Fruit fly (Drosophila melanogaster) whole organism, embryonic: ENCODE data around the gene CG13086.
A peak's percentile ranks its signal among the peaks of the same experiment; 100 is the strongest.

Source experiments
- Aef1 ChIP-seq: fragments of 200-800 bp; sonication (Bioruptor generic); IDR thresholded peaks from 3 replicates; pipeline ENCODE4 v1.3.6; 2022; ENCODE audit warnings: missing biosample characterization, missing genetic modification characterization
- Asciz ChIP-seq: fragments of 200-800 bp; sonication (Bioruptor generic); optimal IDR thresholded peaks from 2 replicates; lab custom pipeline; 2017; ENCODE audit warnings: missing biosample characterization, mild to moderate bottlenecking, missing genetic modification characterization, missing genetic modification reagents
- CG10321 ChIP-seq: fragments of 200-800 bp; sonication (Bioruptor generic); IDR thresholded peaks from 2 replicates; pipeline ENCODE4 v1.3.6; 2022; ENCODE audit warnings: missing biosample characterization, missing genetic modification characterization
- CG10979 ChIP-seq: fragments of 200-800 bp; sonication (Bioruptor generic); optimal IDR thresholded peaks from 2 replicates; lab custom pipeline; 2018; ENCODE audit warnings: missing biosample characterization, mild to moderate bottlenecking, missing genetic modification characterization, moderate library complexity
- CG11560 ChIP-seq: fragments of 200-800 bp; sonication (Bioruptor generic); IDR thresholded peaks from 3 replicates; pipeline ENCODE4 v1.3.6; 2022; ENCODE audit warnings: missing biosample characterization, missing genetic modification characterization
- CG12236 ChIP-seq: fragments of 200-800 bp; sonication (Bioruptor generic); optimal IDR thresholded peaks from 2 replicates; lab custom pipeline; 2016; ENCODE audit warnings: missing biosample characterization, missing genetic modification characterization
- CG14965 ChIP-seq: fragments of 200-800 bp; sonication (Bioruptor generic); optimal IDR thresholded peaks from 2 replicates; lab custom pipeline; 2016; ENCODE audit warnings: missing biosample characterization, missing genetic modification characterization, borderline replicate concordance
- CG1603 ChIP-seq: fragments of 200-800 bp; sonication (Bioruptor generic); optimal IDR thresholded peaks from 2 replicates; lab custom pipeline; 2019; ENCODE audit warnings: missing biosample characterization, mild to moderate bottlenecking, missing genetic modification characterization, moderate library complexity
- CG18262 ChIP-seq: fragments of 200-800 bp; optimal IDR thresholded peaks from 3 replicates; lab custom pipeline; 2019; ENCODE audit warnings: missing biosample characterization, mild to moderate bottlenecking, missing genetic modification characterization, moderate library complexity
- CG1832 ChIP-seq: fragments of 200-800 bp; sonication (Bioruptor generic); optimal IDR thresholded peaks from 2 replicates; lab custom pipeline; 2017; ENCODE audit warnings: missing biosample characterization, mild to moderate bottlenecking, missing genetic modification characterization, inconsistent platforms
- CG2116 ChIP-seq: fragments of 200-800 bp; sonication (Bioruptor generic); optimal IDR thresholded peaks from 3 replicates; lab custom pipeline; 2018; ENCODE audit warnings: missing biosample characterization, mild to moderate bottlenecking, missing genetic modification characterization
- CG2712 ChIP-seq: fragments of 200-800 bp; optimal IDR thresholded peaks from 3 replicates; lab custom pipeline; 2019; ENCODE audit warnings: missing biosample characterization, mild to moderate bottlenecking, missing genetic modification characterization, moderate library complexity
- CG2889 ChIP-seq: fragments of 200-800 bp; sonication (Bioruptor generic); IDR thresholded peaks from 3 replicates; pipeline ENCODE4 v1.3.6; 2022; ENCODE audit warnings: missing biosample characterization, missing genetic modification characterization
- CG30431 ChIP-seq: fragments of 200-800 bp; sonication (Bioruptor generic); optimal IDR thresholded peaks from 2 replicates; lab custom pipeline; 2017; ENCODE audit warnings: missing biosample characterization, missing genetic modification characterization
- CG3065 ChIP-seq: fragments of 200-800 bp; sonication (Bioruptor generic); optimal IDR thresholded peaks from 2 replicates; lab custom pipeline; 2016; ENCODE audit warnings: missing biosample characterization, missing genetic modification characterization
- CG4707 ChIP-seq: fragments of 200-800 bp; sonication (Bioruptor generic); optimal IDR thresholded peaks from 2 replicates; lab custom pipeline; 2018; ENCODE audit warnings: missing biosample characterization, mild to moderate bottlenecking, missing genetic modification characterization, moderate library complexity
- CG6272 ChIP-seq: fragments of 200-800 bp; sonication (Bioruptor generic); IDR thresholded peaks from 2 replicates; pipeline ENCODE4 v1.3.6; 2022; ENCODE audit warnings: missing biosample characterization, missing genetic modification characterization
- CG6791 ChIP-seq: fragments of 200-800 bp; sonication (Bioruptor generic); IDR thresholded peaks from 3 replicates; pipeline ENCODE4 v1.3.6; 2022; ENCODE audit warnings: missing biosample characterization, missing genetic modification characterization; ENCODE audit not compliant: partially characterized antibody
- CG7987 ChIP-seq: fragments of 200-800 bp; sonication (Bioruptor generic); optimal IDR thresholded peaks from 2 replicates; lab custom pipeline; 2018; ENCODE audit warnings: missing biosample characterization, mild to moderate bottlenecking, missing genetic modification characterization, moderate library complexity
- CG8765 ChIP-seq: fragments of 200-800 bp; sonication (Bioruptor generic); IDR thresholded peaks from 2 replicates; pipeline ENCODE4 v1.3.6; 2022; ENCODE audit warnings: missing biosample characterization, missing genetic modification characterization
- CoRest ChIP-seq: fragments of 200-800 bp; sonication (Bioruptor generic); optimal IDR thresholded peaks from 3 replicates; lab custom pipeline; 2018; ENCODE audit warnings: missing biosample characterization, mild to moderate bottlenecking, missing genetic modification characterization, moderate library complexity
- Dp ChIP-seq: fragments of 200-800 bp; sonication (Bioruptor generic); optimal IDR thresholded peaks from 2 replicates; lab custom pipeline; 2018; ENCODE audit warnings: missing biosample characterization, mild to moderate bottlenecking, missing genetic modification characterization, moderate library complexity
- Dref ChIP-seq: fragments of 200-800 bp; sonication (Bioruptor generic); IDR thresholded peaks from 2 replicates; pipeline ENCODE4 v1.3.6; 2022; ENCODE audit warnings: missing biosample characterization, missing genetic modification characterization
- Drgx ChIP-seq: fragments of 200-800 bp; sonication (Bioruptor generic); IDR thresholded peaks from 2 replicates; pipeline ENCODE4 v1.3.6; 2022; ENCODE audit warnings: missing biosample characterization, missing genetic modification characterization
- Fer1 ChIP-seq: fragments of 200-800 bp; sonication (Bioruptor generic); optimal IDR thresholded peaks from 2 replicates; lab custom pipeline; 2017; ENCODE audit warnings: missing biosample characterization, mild to moderate bottlenecking, missing genetic modification characterization
- HHEX ChIP-seq: fragments of 200-800 bp; sonication (Bioruptor generic); optimal IDR thresholded peaks from 3 replicates; lab custom pipeline; 2017; ENCODE audit warnings: missing biosample characterization, mild to moderate bottlenecking, missing genetic modification characterization, missing genetic modification reagents
- Six4 ChIP-seq: fragments of 200-800 bp; sonication (Bioruptor generic); optimal IDR thresholded peaks from 2 replicates; lab custom pipeline; 2016; ENCODE audit warnings: missing biosample characterization, missing genetic modification characterization
- Spps ChIP-seq: fragments of 200-800 bp; sonication (Bioruptor generic); optimal IDR thresholded peaks from 2 replicates; lab custom pipeline; 2018; ENCODE audit warnings: missing biosample characterization, mild to moderate bottlenecking, missing genetic modification characterization
- Ssrp ChIP-seq: fragments of 200-800 bp; sonication (Bioruptor generic); optimal IDR thresholded peaks from 2 replicates; lab custom pipeline; 2018; ENCODE audit warnings: missing biosample characterization, mild to moderate bottlenecking, missing genetic modification characterization, moderate library complexity
- Taf1 ChIP-seq: fragments of 200-800 bp; sonication (Bioruptor generic); IDR thresholded peaks from 2 replicates; pipeline ENCODE4 v1.3.6; 2022; ENCODE audit warnings: missing biosample characterization, missing genetic modification characterization
- ash1 ChIP-seq: fragments of 200-800 bp; sonication (Bioruptor generic); optimal IDR thresholded peaks from 2 replicates; lab custom pipeline; 2018; ENCODE audit warnings: missing biosample characterization, mild to moderate bottlenecking, missing genetic modification characterization
- cas ChIP-seq: fragments of 200-800 bp; sonication (Bioruptor generic); IDR thresholded peaks from 2 replicates; pipeline ENCODE4 v1.3.6; 2022; ENCODE audit warnings: missing biosample characterization, missing genetic modification characterization
- chn ChIP-seq: fragments of 200-800 bp; sonication (Bioruptor generic); optimal IDR thresholded peaks from 2 replicates; lab custom pipeline; 2016; ENCODE audit warnings: missing biosample characterization, missing genetic modification characterization
- corto ChIP-seq: fragments of 200-800 bp; sonication (Bioruptor generic); optimal IDR thresholded peaks from 2 replicates; lab custom pipeline; 2016; ENCODE audit warnings: missing biosample characterization, mild to moderate bottlenecking, missing genetic modification characterization, moderate library complexity
- dm ChIP-seq: fragments of 200-800 bp; sonication (Bioruptor generic); optimal IDR thresholded peaks from 3 replicates; lab custom pipeline; 2016; ENCODE audit warnings: missing biosample characterization, missing genetic modification characterization
- fd64A ChIP-seq: fragments of 200-800 bp; sonication (Bioruptor generic); optimal IDR thresholded peaks from 3 replicates; lab custom pipeline; 2018; ENCODE audit warnings: missing biosample characterization, mild to moderate bottlenecking, missing genetic modification characterization
- h ChIP-seq: fragments of >200 bp; optimal IDR thresholded peaks from 2 replicates; lab custom pipeline; 2017
- jing ChIP-seq: fragments of 200-800 bp; sonication (Bioruptor generic); optimal IDR thresholded peaks from 2 replicates; lab custom pipeline; 2018; ENCODE audit warnings: missing biosample characterization, mild to moderate bottlenecking, missing genetic modification characterization
- knrl ChIP-seq: fragments of 200-800 bp; sonication (Bioruptor generic); IDR thresholded peaks from 3 replicates; pipeline ENCODE4 v1.3.6; 2022; ENCODE audit warnings: missing biosample characterization, missing genetic modification characterization; ENCODE audit not compliant: partially characterized antibody
- lmd ChIP-seq: fragments of 200-800 bp; sonication (Bioruptor generic); IDR thresholded peaks from 2 replicates; pipeline ENCODE4 v1.3.6; 2022; ENCODE audit warnings: missing biosample characterization, missing genetic modification characterization
- lov ChIP-seq, 2 experiments: fragments of 200-800 bp in 1 of 2; fragments of >200 bp in 1 of 2; sonication (Bioruptor generic) in 1 of 2; IDR thresholded peaks in 1 of 2; optimal IDR thresholded peaks in 1 of 2; 2 replicates in 1 of 2; 3 replicates in 1 of 2; pipeline versions ENCODE4 v1.3.6 to Lab custom; 2017 to 2022; ENCODE audit warnings: missing biosample characterization in 1 of 2, missing genetic modification characterization in 1 of 2
- nerfin-2 ChIP-seq: fragments of 200-800 bp; sonication (Bioruptor generic); IDR thresholded peaks from 2 replicates; pipeline ENCODE4 v1.3.6; 2022; ENCODE audit warnings: missing biosample characterization, missing genetic modification characterization; ENCODE audit not compliant: partially characterized antibody
- ranshi ChIP-seq: fragments of 200-800 bp; sonication (Bioruptor generic); IDR thresholded peaks from 2 replicates; pipeline ENCODE4 v1.3.6; 2022; ENCODE audit warnings: missing biosample characterization, missing genetic modification characterization
- row ChIP-seq: fragments of 200-800 bp; sonication (Bioruptor generic); IDR thresholded peaks from 3 replicates; pipeline ENCODE4 v1.3.6; 2022; ENCODE audit warnings: missing biosample characterization, missing genetic modification characterization
- sd ChIP-seq: fragments of 200-800 bp; sonication (Bioruptor generic); optimal IDR thresholded peaks from 3 replicates; lab custom pipeline; 2018; ENCODE audit warnings: missing biosample characterization, mild to moderate bottlenecking, missing genetic modification characterization, moderate library complexity
- sens-2 ChIP-seq: fragments of 200-800 bp; sonication (Bioruptor generic); IDR thresholded peaks from 2 replicates; pipeline ENCODE4 v1.3.6; 2022; ENCODE audit warnings: missing biosample characterization, missing genetic modification characterization
- slp2 ChIP-seq: fragments of 200-800 bp; sonication (Bioruptor generic); optimal IDR thresholded peaks from 2 replicates; lab custom pipeline; 2016; ENCODE audit warnings: missing biosample characterization, missing genetic modification characterization
- sr ChIP-seq: fragments of 200-800 bp; sonication (Bioruptor generic); IDR thresholded peaks from 3 replicates; pipeline ENCODE4 v1.3.6; 2022; ENCODE audit warnings: missing biosample characterization, missing genetic modification characterization
- ssp ChIP-seq: fragments of 200-800 bp; sonication (Bioruptor generic); IDR thresholded peaks from 2 replicates; pipeline ENCODE4 v1.3.6; 2022; ENCODE audit warnings: missing biosample characterization, missing genetic modification characterization
- tap ChIP-seq: fragments of 200-800 bp; optimal IDR thresholded peaks from 3 replicates; lab custom pipeline; 2019; ENCODE audit warnings: missing biosample characterization, mild to moderate bottlenecking, missing genetic modification characterization, moderate library complexity
- trem ChIP-seq: fragments of 200-800 bp; optimal IDR thresholded peaks from 3 replicates; lab custom pipeline; 2019; ENCODE audit warnings: missing biosample characterization, mild to moderate bottlenecking, missing genetic modification characterization, moderate library complexity

CG13086 gene

dm6 chr2L:19361632-19362142 lies 2.5 kb upstream of the CG13086 start (continued):
- TF ChIP-seq lmd (GFP tag; lab: Robert Waterston, UW) = no peak
- no peak for TF ChIP-seq CG2116 (GFP tag; lab: Kevin White, UChicago)
- peak; percentile 14 for TF ChIP-seq CG2712
- TF ChIP-seq ssp (GFP tag; lab: Robert Waterston, UW) = no peak
- no peak for TF ChIP-seq CG8765 (GFP tag; lab: Robert Waterston, UW)
- TF ChIP-seq dm (GFP tag; lab: Kevin White, UChicago) = no peak
- peak; percentile 20; the same call in 2 of the 3 replicates for TF ChIP-seq row (GFP tag; lab: Robert Waterston, UW)
- no peak for TF ChIP-seq fd64A (GFP tag; lab: Kevin White, UChicago)
- TF ChIP-seq Drgx (GFP tag; lab: Robert Waterston, UW) = peak; percentile 53; the same call in 1 of the 2 replicates
- no peak for TF ChIP-seq ranshi (GFP tag; lab: Robert Waterston, UW)
- no peak for TF ChIP-seq lov (optimal IDR thresholded peaks at IDR 0.05; lab: Kevin White, UChicago)
- no peak for TF ChIP-seq lov (GFP tag; IDR thresholded peaks at IDR 0.05; lab: Robert Waterston, UW)
- TF ChIP-seq sens-2 (GFP tag; lab: Robert Waterston, UW) = no peak
- TF ChIP-seq CG10321 (GFP tag; lab: Robert Waterston, UW) = no peak
- no peak for TF ChIP-seq nerfin-2 (GFP tag; lab: Robert Waterston, UW)
- peak; percentile 23 for TF ChIP-seq CG18262 (tag; lab: Kevin White, UChicago)
- TF ChIP-seq HHEX = no peak
- TF ChIP-seq corto (GFP tag; lab: Kevin White, UChicago) = peak; percentile 19
- no peak for TF ChIP-seq knrl (GFP tag; lab: Robert Waterston, UW)
- TF ChIP-seq CG6791 = no peak
- TF ChIP-seq CG1603 = peak; percentile 44
- TF ChIP-seq CG14965 = no peak
- no peak for TF ChIP-seq Aef1 (GFP tag; lab: Robert Waterston, UW)
- TF ChIP-seq CG4707 (GFP tag; lab: Kevin White, UChicago) = peak; percentile 63
- TF ChIP-seq ash1 (GFP tag; lab: Kevin White, UChicago) = no peak
- no peak for TF ChIP-seq CG11560
- no peak for TF ChIP-seq Six4 (GFP tag; lab: Kevin White, UChicago)
- no peak for TF ChIP-seq CG30431 (GFP tag; lab: Kevin White, UChicago)
- peak; percentile 4 for TF ChIP-seq jing (GFP tag; lab: Kevin White, UChicago)
- no peak for TF ChIP-seq CG2889 (GFP tag; lab: Robert Waterston, UW)
- TF ChIP-seq sd = peak; percentile 67
- TF ChIP-seq Dp (GFP tag; lab: Kevin White, UChicago) = no peak
- TF ChIP-seq CG1832 (GFP tag; lab: Kevin White, UChicago) = peak; percentile 27
- no peak for TF ChIP-seq Fer1 (GFP tag; lab: Kevin White, UChicago)
- peak; percentile 31 for TF ChIP-seq Ssrp (tag; lab: Kevin White, UChicago)
- no peak for TF ChIP-seq Asciz (GFP tag; lab: Kevin White, UChicago)
- TF ChIP-seq cas = no peak
- TF ChIP-seq trem (tag; lab: Kevin White, UChicago) = no peak
- peak; percentile 7 for TF ChIP-seq CoRest (tag; lab: Kevin White, UChicago)
- TF ChIP-seq Spps (tag; lab: Kevin White, UChicago) = no peak
- no peak for TF ChIP-seq CG3065 (GFP tag; lab: Kevin White, UChicago)
- TF ChIP-seq CG10979 (tag; lab: Kevin White, UChicago) = peak; percentile 21
- no peak for TF ChIP-seq sr (GFP tag; lab: Robert Waterston, UW)
- TF ChIP-seq CG6272 (GFP tag; lab: Robert Waterston, UW) = no peak
- no peak for TF ChIP-seq Taf1 (GFP tag; lab: Robert Waterston, UW)
- no peak for TF ChIP-seq slp2
- TF ChIP-seq Dref (GFP tag; lab: Robert Waterston, UW) = no peak
- no peak for TF ChIP-seq CG12236 (GFP tag; lab: Kevin White, UChicago)
- TF ChIP-seq h (lab: Kevin White, UChicago) = no peak
- no peak for TF ChIP-seq chn (GFP tag; lab: Kevin White, UChicago)
- TF ChIP-seq tap (tag; lab: Kevin White, UChicago) = no peak
- TF ChIP-seq CG7987 (GFP tag; lab: Kevin White, UChicago) = no peak
